Fruit fly (Drosophila melanogaster) S2 (cell line): ENCODE results near the gene CG32767.

Experiments
- CG8478 ChIP-seq: fragments of >200 bp; optimal IDR thresholded peaks from 2 replicates; lab custom pipeline; 2018
- CTCF ChIP-seq, 2 experiments: fragments of >200 bp; optimal IDR thresholded peaks; 2 replicates each; lab custom pipeline; 2018

CG32767 gene

DNA sequence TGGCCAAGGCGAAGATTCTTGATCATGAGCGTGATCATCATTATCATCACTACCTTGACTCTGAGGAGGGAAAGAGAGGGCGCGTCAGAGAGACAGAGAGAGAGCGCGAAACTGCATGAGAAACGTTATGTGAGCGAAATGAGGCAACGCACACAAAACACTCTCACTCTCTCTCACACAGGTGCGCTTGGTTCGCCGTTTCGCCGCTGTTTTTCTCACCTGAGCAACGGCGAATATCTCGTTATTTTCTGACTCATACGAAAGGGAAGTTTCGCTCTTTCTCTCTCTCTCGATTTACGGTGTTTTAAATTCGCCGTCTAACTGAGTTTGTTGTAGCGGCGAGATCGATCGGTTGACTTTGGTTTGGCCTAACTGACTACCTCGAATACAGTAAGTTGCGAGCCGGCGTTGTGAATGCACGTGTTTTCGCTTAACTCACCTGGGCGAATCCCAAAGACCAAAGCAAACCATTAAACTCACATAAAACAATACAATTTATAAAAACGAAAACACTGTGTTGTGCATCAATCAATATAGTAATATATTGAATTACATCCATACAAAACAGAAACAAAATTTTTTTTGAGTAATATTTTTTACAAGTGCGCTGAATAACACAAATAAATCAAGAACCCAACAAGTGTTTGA, 36.6 kb downstream of the CG32767 start, which contains the start of gene ovo:
Gene ovo, plus strand, starts transcription at position 388 of the 648 bp plus-strand sequence.
- no peak for TF ChIP-seq CG8478 (lab: Kevin White, UChicago)
- no peak for TF ChIP-seq CTCF (optimal IDR thresholded peaks at IDR 0.05; lab: Kevin White, UChicago)

DNA sequence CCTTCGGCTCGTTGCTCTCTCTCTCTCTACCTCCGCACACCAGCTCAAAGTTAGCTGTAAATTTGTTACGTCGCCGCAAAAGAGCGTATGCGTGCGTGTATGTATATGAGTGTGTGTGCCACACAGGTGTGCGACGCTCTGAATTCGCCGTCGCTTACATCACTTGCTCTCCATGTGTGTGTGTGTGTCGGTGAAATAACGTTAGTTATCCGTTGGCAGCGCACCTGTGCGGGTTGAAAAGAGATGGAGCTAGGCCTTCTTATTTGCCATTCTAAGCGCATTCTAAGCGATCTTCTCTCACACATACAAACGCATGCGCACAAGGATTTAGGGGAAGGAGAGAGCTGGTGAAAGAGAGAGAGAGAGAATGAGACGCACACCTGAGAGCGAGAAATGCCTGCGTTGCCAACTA, 37.7 kb downstream of the CG32767 start:
- TF ChIP-seq CG8478 (lab: Kevin White, UChicago), result no peak
- no peak for TF ChIP-seq CTCF (optimal IDR thresholded peaks at IDR 0.05; lab: Kevin White, UChicago)

DNA sequence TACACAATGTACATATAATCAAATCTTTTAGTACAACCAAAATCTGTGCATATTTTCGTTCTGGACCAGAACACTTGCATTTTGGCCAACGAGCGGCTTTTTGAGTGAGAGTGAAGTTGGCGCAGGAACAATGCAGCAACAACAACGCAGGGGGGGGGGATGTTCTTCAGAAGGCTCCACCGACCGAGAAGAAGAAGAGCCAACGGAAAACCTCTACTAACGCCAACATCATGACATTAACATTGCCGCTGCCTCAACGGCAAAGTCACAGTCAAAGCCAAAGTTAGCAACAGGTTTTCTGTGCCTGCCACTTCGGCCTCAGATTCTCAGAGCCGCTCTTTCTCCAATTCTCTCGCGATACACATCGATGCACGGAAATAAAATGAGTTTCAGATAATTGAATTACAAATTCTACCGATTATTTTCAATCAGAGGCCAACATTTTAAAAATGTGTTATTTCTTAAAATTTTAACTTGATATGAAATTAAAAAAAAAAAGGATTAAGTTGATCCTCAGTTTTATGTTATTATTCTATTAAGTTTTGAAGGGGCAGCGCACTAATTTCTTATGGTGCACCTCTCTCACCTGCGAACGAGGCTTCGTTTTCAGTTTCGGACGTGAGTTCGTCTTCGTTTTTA, 38.2 kb downstream of the CG32767 start:
- TF ChIP-seq CTCF (optimal IDR thresholded peaks at IDR 0.05; lab: Kevin White, UChicago) (no peak), CG8478 (lab: Kevin White, UChicago) (no peak)

DNA sequence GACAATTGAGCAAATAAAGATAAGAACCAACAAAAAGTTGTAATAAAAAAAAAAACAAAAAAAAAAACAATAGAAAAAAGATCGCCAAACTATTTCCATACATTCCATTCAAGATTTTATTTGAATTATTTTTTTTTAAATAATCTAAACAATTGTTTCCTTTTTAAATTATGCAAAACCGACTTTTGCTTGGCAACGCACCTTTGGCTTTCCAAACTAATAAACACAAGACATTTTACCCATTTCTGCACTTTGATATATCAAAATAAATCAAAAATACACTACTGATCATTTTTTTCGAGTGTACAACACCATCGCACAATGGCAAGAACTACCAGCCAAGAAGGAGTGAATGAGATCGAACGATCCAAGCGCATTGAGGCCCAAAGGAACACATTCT, 39.4 kb downstream of the CG32767 start:
- TF ChIP-seq CG8478 (lab: Kevin White, UChicago) (no peak), CTCF (optimal IDR thresholded peaks at IDR 0.05; lab: Kevin White, UChicago) (no peak)

DNA sequence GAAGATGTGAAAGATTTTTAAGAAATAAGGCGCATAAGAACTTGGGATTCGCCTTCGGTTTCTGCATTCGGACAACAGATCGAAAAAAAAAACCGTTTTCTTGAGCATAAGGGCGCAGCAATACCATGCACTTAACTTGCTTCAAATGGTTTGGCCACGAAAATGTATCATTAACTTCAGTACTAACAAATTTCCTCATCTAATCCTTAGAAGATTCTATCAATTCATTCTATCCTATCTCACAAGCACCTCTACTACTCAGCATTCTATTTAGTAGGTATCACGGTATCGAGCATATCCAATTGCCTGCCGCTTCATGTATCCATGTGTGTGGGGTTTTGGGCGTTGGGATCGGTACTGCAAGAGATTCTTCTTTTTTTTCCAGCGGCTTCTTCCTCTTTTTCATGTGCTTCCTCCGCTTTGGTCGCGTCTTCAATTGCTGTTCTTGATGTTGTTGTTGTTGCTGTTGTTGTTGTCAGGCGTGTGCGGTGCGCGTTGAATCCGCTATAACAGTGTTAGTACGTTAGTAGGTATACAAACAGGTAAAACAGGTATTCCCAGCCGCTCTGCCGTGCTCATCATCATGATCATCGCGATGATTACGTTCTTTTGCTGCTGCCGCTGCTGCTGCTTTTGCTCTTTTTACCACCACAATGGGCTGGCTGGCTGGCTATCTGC, 40.0 kb downstream of the CG32767 start:
- no peak for TF ChIP-seq CG8478 (lab: Kevin White, UChicago)
- TF ChIP-seq CTCF (optimal IDR thresholded peaks at IDR 0.05; lab: Kevin White, UChicago), result no peak

DNA sequence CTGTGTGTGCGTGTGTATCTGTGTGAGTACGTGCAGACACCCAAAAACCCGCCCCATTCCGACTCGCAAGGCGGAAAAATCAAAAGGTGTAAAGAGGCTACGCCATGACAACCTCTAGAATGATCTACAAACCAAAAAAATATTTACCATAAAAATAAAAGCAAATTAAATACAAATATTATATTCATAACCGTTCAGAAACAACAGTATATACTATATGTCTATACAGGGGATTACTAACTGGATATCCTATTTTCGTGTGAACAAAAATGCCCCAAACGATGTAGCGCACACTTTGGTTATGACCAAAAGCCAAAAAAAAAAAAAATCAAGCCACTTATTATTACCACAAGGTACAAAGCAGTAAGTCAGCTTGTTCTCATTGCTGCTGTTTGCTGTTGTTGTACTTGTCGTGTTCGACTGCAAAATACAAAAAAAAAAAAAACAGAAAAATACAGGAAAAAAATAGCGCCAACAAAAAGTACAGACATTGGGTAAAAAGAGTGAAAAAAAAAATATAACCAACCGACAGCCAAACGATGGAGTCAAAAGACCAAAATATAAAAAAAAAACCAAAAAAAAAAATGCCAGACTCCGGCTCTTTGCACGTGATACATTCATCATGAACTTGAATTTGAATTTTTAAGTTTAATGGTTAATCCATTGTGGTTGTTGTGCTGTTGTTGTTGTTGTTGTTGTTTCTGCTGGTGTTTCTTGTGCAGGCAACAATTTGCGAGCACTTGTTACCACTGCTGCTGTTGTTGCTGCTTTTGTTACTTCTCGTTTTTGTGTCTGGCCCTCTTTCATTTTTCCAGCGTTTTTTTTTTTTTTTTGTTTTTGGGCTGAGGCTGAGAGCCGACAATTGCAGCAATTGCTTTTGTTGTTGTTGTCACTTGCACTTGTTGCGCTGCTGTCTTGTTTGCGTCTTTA, 42.8 kb downstream of the CG32767 start:
- TF ChIP-seq CTCF (optimal IDR thresholded peaks at IDR 0.05; lab: Kevin White, UChicago) (no peak), CG8478 (lab: Kevin White, UChicago) (no peak)

DNA sequence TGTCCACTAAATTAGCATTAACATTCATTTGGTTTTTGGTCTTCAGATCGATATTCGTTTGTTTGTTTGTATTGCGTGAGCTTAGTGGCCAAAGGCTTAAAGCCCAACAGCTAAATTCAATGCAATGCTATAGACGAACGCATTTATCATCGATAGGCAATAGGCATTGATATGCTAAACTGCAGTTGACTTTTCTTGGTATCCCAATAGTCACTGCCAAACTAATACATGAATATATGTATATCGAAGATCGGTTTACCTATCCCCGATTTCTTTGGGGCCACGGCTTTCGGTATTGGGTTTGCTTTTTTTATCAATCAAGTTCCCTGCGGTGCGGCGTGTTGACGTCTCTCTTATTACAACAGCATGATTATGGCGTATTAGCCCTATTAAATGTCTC, 44.5 kb downstream of the CG32767 start:
- TF ChIP-seq CG8478 (lab: Kevin White, UChicago), result no peak
- no peak for TF ChIP-seq CTCF (optimal IDR thresholded peaks at IDR 0.05; lab: Kevin White, UChicago)

DNA sequence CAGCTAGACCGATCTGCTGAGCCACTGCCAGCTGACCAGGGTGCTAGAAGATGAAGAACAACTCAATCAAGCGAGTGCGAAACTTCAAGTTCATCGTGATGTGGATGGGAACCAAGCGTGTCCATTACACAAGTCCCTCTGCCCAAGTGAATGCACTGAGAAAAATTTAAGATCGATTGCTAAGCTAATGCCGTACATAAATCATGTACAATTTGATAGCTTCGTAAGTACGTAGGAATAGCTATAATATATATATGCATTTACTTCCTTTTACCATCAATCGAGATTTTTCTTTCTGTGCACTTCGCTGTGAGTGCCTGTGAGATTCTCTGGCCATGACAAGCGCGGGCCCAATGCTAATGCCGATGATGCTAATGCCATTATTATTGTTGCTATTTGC, 46.2 kb downstream of the CG32767 start:
- TF ChIP-seq CTCF (optimal IDR thresholded peaks at IDR 0.05; lab: Kevin White, UChicago), result no peak

DNA sequence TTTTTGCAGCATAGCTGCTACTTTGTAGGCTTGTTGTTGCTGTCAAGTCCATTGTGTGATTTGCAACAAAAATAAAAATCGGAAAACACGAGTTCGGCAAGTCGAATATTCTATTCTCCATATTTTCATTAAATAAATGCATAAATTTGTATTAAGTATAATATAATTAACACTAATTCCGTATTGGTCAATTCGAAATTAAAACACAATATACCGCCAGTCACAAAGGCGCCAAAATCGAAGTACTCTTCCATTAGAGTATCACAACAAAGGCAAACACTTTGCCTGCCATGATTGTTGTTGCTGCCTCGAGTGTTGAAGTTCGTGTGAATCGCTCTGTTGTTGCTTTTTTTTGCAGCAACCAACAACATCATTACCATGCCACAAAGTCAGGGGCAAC, 53.3 kb downstream of the CG32767 start:
- no peak for TF ChIP-seq CG8478 (lab: Kevin White, UChicago)
- TF ChIP-seq CTCF (optimal IDR thresholded peaks at IDR 0.05; lab: Kevin White, UChicago), result no peak

DNA sequence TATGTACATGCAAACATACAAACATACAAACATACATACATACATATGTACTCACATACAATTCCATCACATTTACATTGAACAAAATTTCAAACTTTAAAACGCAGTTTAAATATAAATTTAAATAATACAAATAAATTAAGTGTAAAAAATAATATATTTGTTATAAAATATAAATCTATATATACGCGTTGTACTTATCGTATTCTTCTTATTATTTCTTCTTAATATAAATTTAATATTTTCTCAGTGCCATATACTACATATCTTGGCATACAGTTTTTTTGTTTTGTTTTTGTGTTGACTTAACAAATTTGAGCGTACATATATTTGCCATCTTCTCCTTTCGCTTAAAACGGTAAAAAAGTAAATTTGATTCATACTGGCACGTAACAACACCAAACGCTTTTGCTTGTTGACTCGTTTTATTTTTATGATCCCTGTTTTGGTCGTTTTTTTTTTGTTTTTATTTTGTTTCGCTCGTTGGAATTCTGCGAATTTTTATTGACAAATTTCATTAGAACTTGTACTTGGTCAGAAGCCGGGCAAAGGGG, 54.4 kb downstream of the CG32767 start:
- TF ChIP-seq CTCF (optimal IDR thresholded peaks at IDR 0.05; lab: Kevin White, UChicago) (no peak), CG8478 (lab: Kevin White, UChicago) (no peak)

DNA sequence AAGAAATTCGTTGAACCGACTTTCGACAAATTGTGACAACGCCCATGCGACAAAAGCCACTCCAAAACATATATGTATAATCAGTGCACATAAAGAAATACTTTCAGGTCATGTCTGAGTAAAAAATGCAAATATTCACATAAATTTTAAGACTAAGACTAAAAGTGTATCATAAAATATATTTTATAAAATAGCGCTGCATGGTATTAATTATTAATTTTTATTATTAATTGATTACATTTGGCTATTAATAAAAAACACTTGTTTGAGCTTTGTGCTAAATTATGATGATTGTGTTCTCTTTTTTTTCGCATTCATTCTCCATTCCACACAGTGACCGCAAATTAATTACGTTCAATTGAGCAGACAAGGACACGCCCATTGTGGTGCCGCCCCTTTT, 57.2 kb downstream of the CG32767 start:
- TF ChIP-seq CG8478 (lab: Kevin White, UChicago) (no peak), CTCF (optimal IDR thresholded peaks at IDR 0.05; lab: Kevin White, UChicago) (no peak)

DNA sequence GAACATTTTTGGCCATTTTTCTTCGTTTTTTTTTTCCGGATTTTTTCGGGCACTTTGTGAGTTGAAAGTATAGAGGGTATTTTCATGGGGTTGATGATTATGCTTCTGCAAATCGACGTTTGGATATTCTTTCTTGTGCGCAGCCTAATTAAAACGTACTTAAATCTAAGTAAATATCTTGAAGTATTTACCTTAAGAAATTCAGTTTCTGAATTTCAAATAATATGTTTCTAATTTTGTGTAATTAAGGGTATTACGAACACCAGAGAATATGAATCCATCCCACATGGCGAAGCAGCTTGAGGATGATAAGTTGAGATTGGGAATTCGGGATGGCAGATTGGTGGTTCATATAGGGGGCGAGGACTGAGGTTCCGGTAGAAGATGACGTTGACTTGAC, 57.9 kb downstream of the CG32767 start:
- TF ChIP-seq CTCF (optimal IDR thresholded peaks at IDR 0.05; lab: Kevin White, UChicago), result no peak
- TF ChIP-seq CG8478 (lab: Kevin White, UChicago), result no peak

DNA sequence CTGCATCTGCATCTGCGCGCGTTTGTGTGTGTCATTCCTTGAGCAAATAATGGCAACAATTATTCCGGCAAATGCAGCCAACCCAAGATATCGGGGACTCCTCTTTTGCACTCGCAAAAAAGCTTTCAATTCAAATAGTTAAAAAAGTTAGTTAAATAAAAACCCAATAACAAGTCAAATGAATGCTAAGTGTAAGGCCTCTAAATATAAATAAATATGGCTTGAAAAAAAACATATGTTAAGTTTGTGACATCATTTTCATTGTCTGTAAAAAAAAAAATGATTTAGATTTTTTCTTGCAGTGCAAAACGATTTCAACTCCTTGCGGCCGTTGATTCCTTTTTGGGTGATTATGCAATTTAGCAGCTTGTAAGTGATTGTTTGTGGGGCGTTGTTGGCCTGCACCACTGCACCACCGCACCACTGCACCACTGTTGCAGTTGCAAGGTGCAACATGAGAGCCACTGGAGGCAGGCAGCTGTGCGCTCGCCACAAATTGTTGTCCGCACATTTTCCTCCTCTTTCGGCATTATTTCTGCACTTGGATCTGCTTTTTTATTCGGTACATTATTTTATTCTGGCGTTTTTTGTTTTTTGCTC, 58.4 kb downstream of the CG32767 start:
- TF ChIP-seq CG8478 (lab: Kevin White, UChicago) (no peak), CTCF (optimal IDR thresholded peaks at IDR 0.05; lab: Kevin White, UChicago) (no peak)

DNA sequence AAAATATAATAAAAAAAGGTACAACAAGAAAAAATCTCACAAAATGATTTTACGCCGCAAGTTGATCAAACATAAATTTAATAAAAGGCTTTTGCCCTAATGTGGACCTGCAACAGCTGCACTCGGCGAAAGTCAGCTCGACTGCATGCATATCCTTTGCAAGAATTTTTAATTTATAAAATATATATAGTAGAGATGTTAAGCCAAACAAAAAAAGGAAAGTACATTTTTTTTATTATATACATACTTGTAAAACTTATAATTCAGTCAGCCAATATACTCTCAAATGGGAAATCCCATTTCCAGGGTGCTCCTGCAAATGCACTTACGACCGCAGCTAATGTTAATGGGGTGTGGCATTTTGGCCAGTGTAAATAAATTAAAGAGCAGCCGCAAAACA, 59.3 kb downstream of the CG32767 start:
- TF ChIP-seq CTCF (optimal IDR thresholded peaks at IDR 0.05; lab: Kevin White, UChicago) (no peak), CG8478 (lab: Kevin White, UChicago) (no peak)
